Fruit fly (Drosophila melanogaster): ENCODE results near the gene grp.

DNA sequence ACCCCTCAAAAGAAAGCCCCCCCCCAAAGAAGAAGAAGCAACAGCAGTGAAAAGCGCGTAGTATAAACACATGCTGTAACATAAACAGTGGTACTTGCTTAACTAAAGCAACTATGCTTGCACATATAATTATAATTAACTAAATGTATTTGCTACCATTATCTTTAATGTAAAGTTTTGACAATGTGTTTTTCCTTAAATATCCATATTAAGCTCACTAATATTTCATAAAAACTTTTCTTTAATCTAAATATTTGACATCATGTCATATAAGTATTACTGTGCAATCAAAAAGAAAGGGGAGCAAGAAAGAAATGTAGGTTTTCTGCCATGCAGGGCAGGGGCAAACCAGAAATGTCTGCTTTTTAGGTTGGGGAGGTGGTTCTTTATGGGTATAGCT is 36.9 kb downstream of the grp start:
- TF ChIP-seq CrebA (GFP tag; optimal IDR thresholded peaks at IDR 0.05; ENCODE audit: borderline replicate concordance) (no peak), dsf (GFP tag; optimal IDR thresholded peaks at IDR 0.05; ENCODE audit: borderline replicate concordance) (no peak), foxo (GFP tag; optimal IDR thresholded peaks at IDR 0.05) (no peak), sv (GFP tag; optimal IDR thresholded peaks at IDR 0.05) (no peak), usp (GFP tag; optimal IDR thresholded peaks at IDR 0.05) (no peak), Myc (optimal IDR thresholded peaks at IDR 0.05) (no peak), fru (GFP tag; optimal IDR thresholded peaks at IDR 0.05) (no peak), h (GFP tag; optimal IDR thresholded peaks at IDR 0.05) (no peak), pan (optimal IDR thresholded peaks at IDR 0.05) (no peak), psq (GFP tag; optimal IDR thresholded peaks at IDR 0.05) (no peak), rgr (GFP tag; optimal IDR thresholded peaks at IDR 0.05) (no peak), GATAd (GFP tag; optimal IDR thresholded peaks at IDR 0.05) (no peak), ey (GFP tag; optimal IDR thresholded peaks at IDR 0.05) (no peak), dl (GFP tag; optimal IDR thresholded peaks at IDR 0.05; ENCODE audit: insufficient read depth in 1 of 2, partially characterized antibody in 2 of 2) (no peak)
